Worm (Caenorhabditis elegans): ENCODE measurements around the gene csn-5.

DNA sequence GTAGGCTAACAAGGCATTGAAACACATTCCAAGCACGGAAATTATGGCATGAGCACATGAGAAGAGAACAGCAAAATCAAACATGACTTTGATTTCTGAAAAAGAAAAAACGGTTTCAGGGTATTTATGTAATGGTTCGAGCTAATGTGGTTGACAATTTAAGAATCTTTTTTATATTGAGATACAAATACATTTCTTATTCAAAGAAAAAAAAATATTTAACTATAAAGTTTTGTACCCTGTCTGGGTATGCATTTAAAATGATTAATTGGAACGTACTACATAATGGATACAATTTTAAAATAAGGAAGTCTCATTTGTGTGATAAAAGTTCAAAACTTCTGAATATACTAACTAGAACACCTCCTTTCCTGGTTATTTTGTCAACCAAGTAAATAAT lies 19.2 kb upstream of the csn-5 start, which contains the start of gene srd-12:
- TF ChIP-seq T22C8.4 (GFP tag; IDR thresholded peaks at IDR 0.05) (no peak), flt-1 (GFP tag; IDR thresholded peaks at IDR 0.05) (no peak), ztf-29 (GFP tag; IDR thresholded peaks at IDR 0.05) (no peak), klf-2 (GFP tag; conservative IDR thresholded peaks at IDR 0.05) (no peak), ref-1 (GFP tag; conservative IDR thresholded peaks at IDR 0.05) (no peak)

Data from whole organism, midembryonic.